Fruit fly (Drosophila melanogaster) whole organism, wandering third instar larva: ENCODE measurements around the gene rdgB.

Source experiments
- Abd-B ChIP-seq: fragments of >200 bp; optimal IDR thresholded peaks from 2 replicates; lab custom pipeline; 2017; ENCODE audit warnings: missing biosample characterization, missing genetic modification characterization
- CrebA ChIP-seq: fragments of 200-800 bp; sonication (Bioruptor generic); optimal IDR thresholded peaks from 2 replicates; lab custom pipeline; 2016; ENCODE audit warnings: missing biosample characterization, mild to moderate bottlenecking, missing genetic modification characterization, borderline replicate concordance
- N ChIP-seq: fragments of >200 bp; optimal IDR thresholded peaks from 2 replicates; lab custom pipeline; 2018; ENCODE audit warnings: missing biosample characterization, missing external identifiers, missing genetic modification characterization
- br ChIP-seq: fragments of 200-800 bp; sonication (Bioruptor generic); optimal IDR thresholded peaks from 2 replicates; lab custom pipeline; 2016; ENCODE audit warnings: missing biosample characterization, missing genetic modification characterization
- h ChIP-seq: fragments of 200-800 bp; sonication (Bioruptor generic); optimal IDR thresholded peaks from 3 replicates; lab custom pipeline; 2016; ENCODE audit warnings: missing biosample characterization, mild to moderate bottlenecking, missing genetic modification characterization
- lola ChIP-seq: fragments of >200 bp; optimal IDR thresholded peaks from 2 replicates; lab custom pipeline; 2017; ENCODE audit warnings: missing biosample characterization, missing genetic modification characterization
- psq ChIP-seq: fragments of 200-800 bp; sonication (Bioruptor generic); optimal IDR thresholded peaks from 3 replicates; lab custom pipeline; 2017; ENCODE audit warnings: missing biosample characterization, mild to moderate bottlenecking, missing genetic modification characterization, moderate library complexity
- sv ChIP-seq: fragments of 200-800 bp; sonication (Bioruptor generic); optimal IDR thresholded peaks from 3 replicates; lab custom pipeline; 2016; ENCODE audit warnings: missing biosample characterization, missing genetic modification characterization

- TF ChIP-seq sv (no peak), Abd-B (GFP tag; lab: Kevin White, UChicago) (no peak), psq (GFP tag; lab: Kevin White, UChicago) (no peak), br (no peak), lola (GFP tag; lab: Kevin White, UChicago) (no peak), N (GFP tag; lab: Kevin White, UChicago) (no peak), h (GFP tag; lab: Kevin White, UChicago) (no peak), CrebA (no peak)
Observed at dm6 chrX:13804398-13804797, 41.8 kb downstream of the rdgB start.
